Worm (Caenorhabditis elegans): ENCODE measurements around the gene F14H12.3.

- TF ChIP-seq cog-1 (tag; optimal IDR thresholded peaks at IDR 0.05) (no peak), ztf-23 (GFP tag; IDR thresholded peaks at IDR 0.05) (no peak), klf-2 (GFP tag; conservative IDR thresholded peaks at IDR 0.05) (no peak)
Measured at ce11 chrX:4383316-4383936, 39.4 kb downstream of the F14H12.3 start, which contains the start of gene lst-2.
